In the genomic region with DNA sequence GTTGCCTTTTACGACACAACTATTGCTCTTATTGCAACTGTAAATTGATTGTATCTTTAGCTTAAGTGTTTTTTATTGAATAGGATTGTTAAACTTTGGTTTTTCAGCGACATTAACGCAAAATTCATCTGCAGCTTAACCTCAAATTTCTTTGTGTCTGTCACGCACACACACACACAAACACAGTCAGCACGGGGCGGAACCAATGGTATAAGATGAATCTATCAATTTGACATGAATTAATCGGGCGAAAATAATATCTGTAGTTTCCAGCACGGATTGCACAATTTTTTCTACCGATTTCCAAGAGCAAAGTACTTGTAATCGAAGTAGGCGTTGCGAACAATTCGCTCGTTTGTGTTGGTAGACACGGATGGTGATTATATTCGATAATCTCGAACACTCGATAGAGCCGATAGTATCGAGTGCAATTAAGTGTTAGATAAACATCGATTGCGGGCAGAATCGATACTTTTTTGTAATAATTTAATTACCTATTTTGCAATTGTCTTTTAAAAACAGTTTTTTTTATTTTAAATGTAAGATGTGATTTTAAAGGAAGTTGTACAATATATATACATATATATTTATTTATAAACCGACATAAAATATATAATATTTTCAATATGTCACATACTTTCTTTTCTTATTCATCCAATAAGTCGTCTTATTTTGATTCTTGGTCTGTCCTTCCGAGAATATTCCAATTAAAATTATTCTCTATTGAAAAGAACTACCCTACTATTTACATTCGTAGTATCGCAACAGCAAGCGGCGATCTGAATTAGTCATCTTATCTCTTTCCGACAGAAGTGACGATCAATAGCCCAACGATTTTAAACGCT, we compare ENCODE assay signal across 1 fruit fly cellular context.
A peak's percentile ranks its signal among the peaks of the same experiment; 100 is the strongest.
TF ChIP-seq lines count a peak whose summit lies in the region.

Gene PRL-1, minus strand, starts transcription at position 380 of the 845 bp plus-strand sequence.
Gene EndoGI, plus strand, starts transcription at position 462 of the 845 bp plus-strand sequence.

TF ChIP-seq in whole organism, embryonic, 481 proteins besides CTCF, POLR2A, EP300 and RAD21 (continued from another document and continues in another):
- TF ChIP-seq CG17385 (GFP tag; optimal IDR thresholded peaks at IDR 0.05; lab: Kevin White, UChicago) (peak; percentile 84), CG11398 (GFP tag; optimal IDR thresholded peaks at IDR 0.05; lab: Kevin White, UChicago) (no peak), CrebB (tag; optimal IDR thresholded peaks at IDR 0.05; lab: Kevin White, UChicago) (peak; percentile 73), ttk (GFP tag; IDR thresholded peaks at IDR 0.05; lab: Robert Waterston, UW) (peak; percentile 26; the same call in 1 of the 2 replicates), bbx (GFP tag; IDR thresholded peaks at IDR 0.05; lab: Robert Waterston, UW; ENCODE audit: partially characterized antibody) (peak; percentile 100), abd-A (tag; optimal IDR thresholded peaks at IDR 0.05; lab: Kevin White, UChicago) (no peak), ac (GFP tag; optimal IDR thresholded peaks at IDR 0.05; lab: Kevin White, UChicago) (no peak), CG1603 (tag; optimal IDR thresholded peaks at IDR 0.05; lab: Kevin White, UChicago) (peak; percentile 70), CG7963 (GFP tag; IDR thresholded peaks at IDR 0.05; lab: Robert Waterston, UW; ENCODE audit: partially characterized antibody) (peak; percentile 99), Rx (GFP tag; IDR thresholded peaks at IDR 0.05; lab: Robert Waterston, UW) (no peak), CG17328 (GFP tag; IDR thresholded peaks at IDR 0.05; lab: Robert Waterston, UW) (peak; percentile 80), Tbp (GFP tag; optimal IDR thresholded peaks at IDR 0.05; lab: Kevin White, UChicago) (no peak), crol (GFP tag; IDR thresholded peaks at IDR 0.05; lab: Robert Waterston, UW) (no peak), CG15696 (tag; optimal IDR thresholded peaks at IDR 0.05; lab: Kevin White, UChicago) (peak; percentile 60), Pdp1 (GFP tag; optimal IDR thresholded peaks at IDR 0.05; lab: Kevin White, UChicago) (peak in 1 of 2 experiments; percentile 57), CG12744 (GFP tag; optimal IDR thresholded peaks at IDR 0.05; lab: Kevin White, UChicago) (peak; percentile 12), Gug (GFP tag; IDR thresholded peaks at IDR 0.05; lab: Robert Waterston, UW) (no peak; the same call in 3 of the 4 replicates), Trl (optimal IDR thresholded peaks at IDR 0.05; lab: Kevin White, UChicago) (no peak), Trl (GFP tag; optimal IDR thresholded peaks at IDR 0.05; lab: Kevin White, UChicago) (no peak), exex (tag; optimal IDR thresholded peaks at IDR 0.05; lab: Kevin White, UChicago) (peak; percentile 71), CG14014 (GFP tag; IDR thresholded peaks at IDR 0.05; lab: Robert Waterston, UW) (peak; percentile 85), Scr (GFP tag; IDR thresholded peaks at IDR 0.05; lab: Robert Waterston, UW; ENCODE audit: partially characterized antibody) (peak; percentile 99), CG17802 (tag; optimal IDR thresholded peaks at IDR 0.05; lab: Kevin White, UChicago) (no peak), nom (GFP tag; optimal IDR thresholded peaks at IDR 0.05; lab: Kevin White, UChicago) (peak; percentile 66), Opbp (GFP tag; IDR thresholded peaks at IDR 0.05; lab: Robert Waterston, UW; ENCODE audit: partially characterized antibody) (peak; percentile 99), CG9609 (GFP tag; optimal IDR thresholded peaks at IDR 0.05; lab: Kevin White, UChicago) (peak; percentile 8), trem (tag; optimal IDR thresholded peaks at IDR 0.05; lab: Kevin White, UChicago) (peak; percentile 79), NC2α (GFP tag; optimal IDR thresholded peaks at IDR 0.05; lab: Kevin White, UChicago) (no peak), repo (GFP tag; optimal IDR thresholded peaks at IDR 0.05; lab: Kevin White, UChicago) (peak; percentile 10), CG9215 (GFP tag; IDR thresholded peaks at IDR 0.05; lab: Robert Waterston, UW) (no peak), HmgZ (tag; optimal IDR thresholded peaks at IDR 0.05; lab: Kevin White, UChicago) (peak; percentile 36), TFAM (GFP tag; optimal IDR thresholded peaks at IDR 0.05; lab: Kevin White, UChicago) (no peak), gro (GFP tag; optimal IDR thresholded peaks at IDR 0.05; lab: Kevin White, UChicago) (peak; percentile 6), fd102C (GFP tag; optimal IDR thresholded peaks at IDR 0.05; lab: Kevin White, UChicago) (no peak), HLH3B (GFP tag; IDR thresholded peaks at IDR 0.05; lab: Robert Waterston, UW) (peak; percentile 84; the same call in 1 of the 2 replicates), CG3726 (GFP tag; IDR thresholded peaks at IDR 0.05; lab: Robert Waterston, UW) (no peak; the same call in 2 of the 3 replicates), Fer2 (tag; optimal IDR thresholded peaks at IDR 0.05; lab: Kevin White, UChicago) (peak; percentile 68), Doc2 (GFP tag; IDR thresholded peaks at IDR 0.05; lab: Robert Waterston, UW) (no peak), CG30020 (tag; optimal IDR thresholded peaks at IDR 0.05; lab: Kevin White, UChicago) (peak; percentile 74), Sin3A (optimal IDR thresholded peaks at IDR 0.05; lab: Kevin White, UChicago) (peak; percentile 20), Max (GFP tag; optimal IDR thresholded peaks at IDR 0.05; lab: Kevin White, UChicago) (peak; percentile 68), gem (tag; optimal IDR thresholded peaks at IDR 0.05; lab: Kevin White, UChicago) (peak; percentile 91), pum (GFP tag; optimal IDR thresholded peaks at IDR 0.05; lab: Kevin White, UChicago) (no peak), Oli (tag; optimal IDR thresholded peaks at IDR 0.05; lab: Kevin White, UChicago) (peak; percentile 57), ftz-f1 (GFP tag; optimal IDR thresholded peaks at IDR 0.05; lab: Kevin White, UChicago) (no peak), CG10431 (GFP tag; optimal IDR thresholded peaks at IDR 0.05; lab: Kevin White, UChicago) (peak; percentile 39), Hr78 (GFP tag; optimal IDR thresholded peaks at IDR 0.05; lab: Kevin White, UChicago) (peak in 1 of 2 experiments; percentile 26), CG7928 (GFP tag; optimal IDR thresholded peaks at IDR 0.05; lab: Kevin White, UChicago) (no peak), grau (tag; optimal IDR thresholded peaks at IDR 0.05; lab: Kevin White, UChicago) (peak; percentile 87), stwl (tag; optimal IDR thresholded peaks at IDR 0.05; lab: Kevin White, UChicago) (peak; percentile 96), CG3995 (GFP tag; optimal IDR thresholded peaks at IDR 0.05; lab: Kevin White, UChicago) (peak; percentile 72), Neu2 (GFP tag; optimal IDR thresholded peaks at IDR 0.05; lab: Kevin White, UChicago; ENCODE audit: borderline replicate concordance) (no peak), pnt (GFP tag; optimal IDR thresholded peaks at IDR 0.05; lab: Kevin White, UChicago) (no peak), Fer1 (GFP tag; optimal IDR thresholded peaks at IDR 0.05; lab: Kevin White, UChicago) (peak; percentile 65), NfI (GFP tag; optimal IDR thresholded peaks at IDR 0.05; lab: Kevin White, UChicago) (peak; percentile 66), CG11093 (GFP tag; IDR thresholded peaks at IDR 0.05; lab: Robert Waterston, UW) (no peak), twi (tag; optimal IDR thresholded peaks at IDR 0.05; lab: Kevin White, UChicago) (peak; percentile 54), fu2 (GFP tag; optimal IDR thresholded peaks at IDR 0.05; lab: Kevin White, UChicago) (no peak), CG14860 (GFP tag; IDR thresholded peaks at IDR 0.05; lab: Robert Waterston, UW; ENCODE audit: partially characterized antibody) (peak; percentile 100), NC2β (GFP tag; optimal IDR thresholded peaks at IDR 0.05; lab: Kevin White, UChicago) (no peak), CG2678 (tag; optimal IDR thresholded peaks at IDR 0.05; lab: Kevin White, UChicago) (peak; percentile 89), da (GFP tag; optimal IDR thresholded peaks at IDR 0.05; lab: Kevin White, UChicago) (no peak), tll (GFP tag; optimal IDR thresholded peaks at IDR 0.05; lab: Kevin White, UChicago) (no peak), CG2129 (GFP tag; IDR thresholded peaks at IDR 0.05; lab: Robert Waterston, UW; ENCODE audit: partially characterized antibody) (peak; percentile 95), zen (tag; optimal IDR thresholded peaks at IDR 0.05; lab: Kevin White, UChicago) (peak; percentile 87), Atf6 (GFP tag; IDR thresholded peaks at IDR 0.05; lab: Robert Waterston, UW) (peak; percentile 75), tio (GFP tag; optimal IDR thresholded peaks at IDR 0.05; lab: Kevin White, UChicago) (no peak), Ssrp (tag; optimal IDR thresholded peaks at IDR 0.05; lab: Kevin White, UChicago) (peak; percentile 54), sim (GFP tag; IDR thresholded peaks at IDR 0.05; lab: Robert Waterston, UW) (0 out of 2 replicates have a peak, but pooled peaks have one; percentile 62), CG8359 (GFP tag; optimal IDR thresholded peaks at IDR 0.05; lab: Kevin White, UChicago; ENCODE audit: borderline replicate concordance) (no peak), CG8944 (GFP tag; optimal IDR thresholded peaks at IDR 0.05; lab: Kevin White, UChicago) (no peak), CG6854 (GFP tag; optimal IDR thresholded peaks at IDR 0.05; lab: Kevin White, UChicago) (peak; percentile 68), Hr51 (GFP tag; optimal IDR thresholded peaks at IDR 0.05; lab: Kevin White, UChicago) (peak; percentile 12 to 90), CG4707 (GFP tag; optimal IDR thresholded peaks at IDR 0.05; lab: Kevin White, UChicago) (no peak), dati (GFP tag; IDR thresholded peaks at IDR 0.05; lab: Robert Waterston, UW) (no peak; the same call in 1 of the 2 replicates), BEAF-32 (GFP tag; optimal IDR thresholded peaks at IDR 0.05; lab: Kevin White, UChicago) (peak; percentile 98), CG11560 (tag; IDR thresholded peaks at IDR 0.05; lab: Robert Waterston, UW) (peak; percentile 100), Doc3 (GFP tag; IDR thresholded peaks at IDR 0.05; lab: Robert Waterston, UW; ENCODE audit: partially characterized antibody) (peak; percentile 97), pb (GFP tag; optimal IDR thresholded peaks at IDR 0.05; lab: Kevin White, UChicago) (no peak), fd3F (GFP tag; optimal IDR thresholded peaks at IDR 0.05; lab: Kevin White, UChicago) (peak; percentile 83), CG12391 (tag; optimal IDR thresholded peaks at IDR 0.05; lab: Kevin White, UChicago) (peak; percentile 89), onecut (GFP tag; IDR thresholded peaks at IDR 0.05; lab: Robert Waterston, UW) (peak; percentile 60), hkb (optimal IDR thresholded peaks at IDR 0.05; lab: Kevin White, UChicago) (no peak), hkb (GFP tag; IDR thresholded peaks at IDR 0.05; lab: Robert Waterston, UW) (peak; percentile 83), CG14710 (tag; optimal IDR thresholded peaks at IDR 0.05; lab: Kevin White, UChicago) (peak; percentile 83), sug (tag; optimal IDR thresholded peaks at IDR 0.05; lab: Kevin White, UChicago) (peak; percentile 77), gsb-n (tag; optimal IDR thresholded peaks at IDR 0.05; lab: Kevin White, UChicago) (peak; percentile 72), chm (GFP tag; IDR thresholded peaks at IDR 0.05; lab: Robert Waterston, UW) (peak; percentile 83; the same call in 1 of the 2 replicates), CG33213 (GFP tag; optimal IDR thresholded peaks at IDR 0.05; lab: Kevin White, UChicago) (peak; percentile 25), CHES-1-like (GFP tag; optimal IDR thresholded peaks at IDR 0.05; lab: Kevin White, UChicago) (no peak), CG43689 (GFP tag; IDR thresholded peaks at IDR 0.05; lab: Robert Waterston, UW) (no peak), Mes4 (GFP tag; optimal IDR thresholded peaks at IDR 0.05; lab: Kevin White, UChicago) (no peak), CG4617 (GFP tag; optimal IDR thresholded peaks at IDR 0.05; lab: Kevin White, UChicago; ENCODE audit: borderline replicate concordance) (peak; percentile 81), CG17186 (GFP tag; optimal IDR thresholded peaks at IDR 0.05; lab: Kevin White, UChicago) (peak; percentile 43), CG7372 (GFP tag; IDR thresholded peaks at IDR 0.05; lab: Robert Waterston, UW) (0 out of 2 replicates have a peak, but pooled peaks have one; percentile 51), CG9817 (tag; optimal IDR thresholded peaks at IDR 0.05; lab: Kevin White, UChicago) (peak; percentile 65), inv (GFP tag; IDR thresholded peaks at IDR 0.05; lab: Robert Waterston, UW; ENCODE audit: partially characterized antibody) (peak; percentile 99), Dad (GFP tag; optimal IDR thresholded peaks at IDR 0.05; lab: Kevin White, UChicago) (peak; percentile 32), rib (GFP tag; IDR thresholded peaks at IDR 0.05; lab: Robert Waterston, UW) (peak; percentile 45; the same call in 1 of the 2 replicates), pan (optimal IDR thresholded peaks at IDR 0.05; lab: Kevin White, UChicago) (no peak), pan (GFP tag; optimal IDR thresholded peaks at IDR 0.05 in 1 of 2, IDR thresholded peaks at IDR 0.05 in 1 of 2) (peak in 1 of 2 experiments; percentile 84), MESR4 (GFP tag; optimal IDR thresholded peaks at IDR 0.05; lab: Kevin White, UChicago) (peak; percentile 94), CG17612 (GFP tag; IDR thresholded peaks at IDR 0.05; lab: Robert Waterston, UW) (no peak), GATAe (GFP tag; conservative IDR thresholded peaks at IDR 0.05; lab: Robert Waterston, UW) (0 out of 2 replicates have a peak, but pooled peaks have one; percentile 12), CG4854 (GFP tag; optimal IDR thresholded peaks at IDR 0.05; lab: Kevin White, UChicago) (no peak), prd (optimal IDR thresholded peaks at IDR 0.05; lab: Kevin White, UChicago) (no peak), prd (GFP tag; IDR thresholded peaks at IDR 0.05; lab: Robert Waterston, UW) (peak; percentile 65; the same call in 1 of the 3 replicates), ato (GFP tag; IDR thresholded peaks at IDR 0.05; lab: Robert Waterston, UW; ENCODE audit: partially characterized antibody) (peak; percentile 100), Sox100B (GFP tag; optimal IDR thresholded peaks at IDR 0.05; lab: Kevin White, UChicago) (peak; percentile 81), toy (GFP tag; IDR thresholded peaks at IDR 0.05; lab: Robert Waterston, UW) (no peak; the same call in 1 of the 2 replicates), ci (GFP tag; IDR thresholded peaks at IDR 0.05; lab: Robert Waterston, UW) (peak; percentile 85), disco-r (GFP tag; optimal IDR thresholded peaks at IDR 0.05; lab: Kevin White, UChicago) (no peak), D19A (tag; optimal IDR thresholded peaks at IDR 0.05; lab: Kevin White, UChicago) (peak; percentile 76), lbe (GFP tag; optimal IDR thresholded peaks at IDR 0.05; lab: Kevin White, UChicago) (peak; percentile 70), CG8290 (GFP tag; optimal IDR thresholded peaks at IDR 0.05; lab: Kevin White, UChicago) (peak; percentile 49), CG8290 (tag; optimal IDR thresholded peaks at IDR 0.05; lab: Kevin White, UChicago) (peak in 1 of 2 experiments; percentile 68), corto (GFP tag; optimal IDR thresholded peaks at IDR 0.05; lab: Kevin White, UChicago) (no peak)
